Fruit fly (Drosophila melanogaster): ENCODE data around the gene CG8191.

Gene CG8191

DNA sequence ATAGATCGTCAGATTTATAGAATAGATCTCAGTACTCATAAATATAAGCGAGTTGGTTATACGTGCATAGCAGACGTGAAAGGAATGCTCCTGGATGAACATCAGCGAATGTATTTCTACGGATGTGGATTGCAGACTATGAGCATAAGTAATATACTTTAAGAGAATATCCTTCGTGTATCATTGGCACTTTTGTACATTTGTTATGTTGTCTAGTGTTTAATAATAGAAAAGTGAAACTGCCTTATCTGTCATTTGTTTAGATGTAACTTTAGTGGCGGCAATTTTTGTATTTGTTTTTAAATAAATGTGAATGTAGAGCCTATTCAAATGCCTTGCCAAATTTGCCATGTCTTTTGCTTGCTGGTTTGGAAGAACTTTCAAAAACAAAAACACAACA lies 40.7 kb downstream of the CG8191 start, which contains the start of gene CG43672:
Gene CG43672, plus strand, starts transcription at position 301 of the 400 bp plus-strand sequence.
- TF ChIP-seq pan (optimal IDR thresholded peaks at IDR 0.05) (no peak), rgr (GFP tag; optimal IDR thresholded peaks at IDR 0.05) (no peak), woc (GFP tag; optimal IDR thresholded peaks at IDR 0.05) (no peak), dl (GFP tag; optimal IDR thresholded peaks at IDR 0.05; ENCODE audit: insufficient read depth in 1 of 2, partially characterized antibody in 2 of 2) (no peak), Jra (GFP tag; optimal IDR thresholded peaks at IDR 0.05) (no peak), ey (GFP tag; optimal IDR thresholded peaks at IDR 0.05) (no peak), brk (GFP tag; optimal IDR thresholded peaks at IDR 0.05) (no peak), CG32264 (GFP tag; optimal IDR thresholded peaks at IDR 0.05) (no peak), fru (GFP tag; optimal IDR thresholded peaks at IDR 0.05) (no peak)

- TF ChIP-seq woc (GFP tag; optimal IDR thresholded peaks at IDR 0.05) (no peak), OdsH (GFP tag; optimal IDR thresholded peaks at IDR 0.05) (no peak)
Observed at dm6 chrX:15778846-15779245, 46.9 kb downstream of the CG8191 start, which contains the start of gene CG43673. CG43673 (plus strand) TSS chrX:15779146.
